Worm (Caenorhabditis elegans): ENCODE data around the gene hif-1.

The hif-1 gene

DNA sequence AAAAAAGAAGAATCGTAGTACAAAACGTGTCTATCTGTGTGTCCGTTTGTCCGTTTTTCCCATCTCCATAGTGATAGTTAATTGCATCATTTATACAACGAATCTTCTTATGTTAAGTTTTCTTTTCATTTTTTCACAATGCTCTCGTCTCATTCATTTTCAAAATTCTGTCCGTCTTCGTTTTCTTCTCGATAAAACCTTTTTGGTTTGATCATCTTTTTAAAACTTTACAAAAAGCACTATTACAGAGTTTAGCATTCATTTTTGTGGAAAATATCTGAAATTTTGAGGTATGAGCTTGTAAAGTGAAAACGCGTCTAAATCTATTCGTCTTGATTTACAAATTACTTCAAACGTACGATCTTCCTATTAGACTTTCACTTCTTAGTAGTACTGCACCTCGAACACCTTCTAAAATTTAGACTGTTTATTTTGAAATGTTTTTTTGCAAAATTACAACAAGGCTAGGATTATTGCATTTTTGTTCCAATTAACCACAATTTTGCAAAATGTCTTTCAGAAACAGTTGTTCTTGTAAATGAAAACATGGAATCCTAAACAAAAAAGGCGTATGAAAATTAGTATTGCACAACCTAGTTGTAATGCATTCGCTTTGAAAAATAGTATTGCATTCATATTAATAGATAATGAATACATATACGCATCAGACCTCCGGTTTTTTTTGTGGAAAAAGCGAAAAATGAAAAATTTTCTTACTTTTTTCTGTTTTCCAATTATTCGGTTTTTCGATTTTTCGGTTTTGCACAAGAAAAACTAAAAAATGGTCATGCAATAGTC is 5.0 kb downstream of the hif-1 start:
- no peak for TF ChIP-seq ztf-23 (GFP tag; IDR thresholded peaks at IDR 0.05)

ce11 chrV:20785848-20786225 is 5.6 kb downstream of the hif-1 start:
- no peak for TF ChIP-seq klf-2 (GFP tag; conservative IDR thresholded peaks at IDR 0.05)
- no peak for TF ChIP-seq cog-1 (tag; optimal IDR thresholded peaks at IDR 0.05)
- TF ChIP-seq ztf-23 (GFP tag; IDR thresholded peaks at IDR 0.05) = no peak
- TF ChIP-seq tab-1 (GFP tag; IDR thresholded peaks at IDR 0.05) = no peak
- no peak for TF ChIP-seq ref-1 (GFP tag; conservative IDR thresholded peaks at IDR 0.05)
- TF ChIP-seq T22C8.4 (GFP tag; IDR thresholded peaks at IDR 0.05) = no peak
- no peak for TF ChIP-seq med-1 (GFP tag; optimal IDR thresholded peaks at IDR 0.05; ENCODE audit: insufficient read depth)
- TF ChIP-seq ztf-29 (GFP tag; IDR thresholded peaks at IDR 0.05) = no peak
- TF ChIP-seq flt-1 (GFP tag; IDR thresholded peaks at IDR 0.05) = no peak

- TF ChIP-seq flt-1 (GFP tag; IDR thresholded peaks at IDR 0.05) = no peak
- no peak for TF ChIP-seq klf-2 (GFP tag; conservative IDR thresholded peaks at IDR 0.05)
Measured at ce11 chrV:20789105-20789504, 8.9 kb downstream of the hif-1 start, which contains the start of gene tpan-1. TSS of gene tpan-1 (plus strand) at chrV:20789502.

- no peak for TF ChIP-seq cog-1 (tag; optimal IDR thresholded peaks at IDR 0.05)
- TF ChIP-seq ztf-29 (GFP tag; IDR thresholded peaks at IDR 0.05) = no peak
- no peak for TF ChIP-seq klf-2 (GFP tag; conservative IDR thresholded peaks at IDR 0.05)
- no peak for TF ChIP-seq ref-1 (GFP tag; conservative IDR thresholded peaks at IDR 0.05)
- no peak for TF ChIP-seq T22C8.4 (GFP tag; IDR thresholded peaks at IDR 0.05)
- no peak for TF ChIP-seq ztf-23 (GFP tag; IDR thresholded peaks at IDR 0.05)
- TF ChIP-seq med-1 (GFP tag; optimal IDR thresholded peaks at IDR 0.05; ENCODE audit: insufficient read depth) = no peak
- TF ChIP-seq flt-1 (GFP tag; IDR thresholded peaks at IDR 0.05) = no peak
Measured at ce11 chrV:20790011-20790410, 9.8 kb downstream of the hif-1 start, which contains the start of gene Y44A6D.1. TSS of gene Y44A6D.1 (minus strand) at chrV:20790033.

- TF ChIP-seq ztf-23 (GFP tag; IDR thresholded peaks at IDR 0.05) = no peak
- no peak for TF ChIP-seq cog-1 (tag; optimal IDR thresholded peaks at IDR 0.05)
- TF ChIP-seq flt-1 (GFP tag; IDR thresholded peaks at IDR 0.05) = no peak
- TF ChIP-seq med-1 (GFP tag; optimal IDR thresholded peaks at IDR 0.05; ENCODE audit: insufficient read depth) = no peak
- no peak for TF ChIP-seq ref-1 (GFP tag; conservative IDR thresholded peaks at IDR 0.05)
- no peak for TF ChIP-seq T22C8.4 (GFP tag; IDR thresholded peaks at IDR 0.05)
- no peak for TF ChIP-seq tab-1 (GFP tag; IDR thresholded peaks at IDR 0.05)
- no peak for TF ChIP-seq klf-2 (GFP tag; conservative IDR thresholded peaks at IDR 0.05)
- no peak for TF ChIP-seq ztf-29 (GFP tag; IDR thresholded peaks at IDR 0.05)
Measured at ce11 chrV:20790616-20791015, 10.4 kb downstream of the hif-1 start.

DNA sequence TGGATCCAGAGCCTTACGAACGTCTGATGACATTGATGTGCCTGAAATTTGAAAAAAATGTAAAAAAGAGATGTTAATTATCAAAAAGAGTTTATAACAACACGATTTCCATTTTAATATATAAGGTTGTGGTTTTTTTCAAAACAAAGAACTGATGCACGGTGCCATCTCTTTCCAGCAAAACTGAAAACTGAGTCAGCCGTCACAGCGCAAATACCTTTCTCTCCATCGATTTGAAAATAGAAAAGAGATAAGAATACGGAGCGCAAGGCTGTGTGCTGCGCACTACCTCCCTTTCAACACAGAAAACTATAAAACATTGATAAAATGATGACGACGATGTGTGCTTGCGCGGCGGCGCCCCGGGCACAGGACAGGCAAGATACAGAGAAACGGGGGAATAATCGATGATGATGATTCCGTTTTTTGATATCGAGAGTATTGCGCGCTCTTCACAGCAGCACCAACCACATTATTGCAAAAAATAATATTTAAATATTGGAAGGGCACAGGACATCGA is 12.2 kb downstream of the hif-1 start, which contains the start of gene Y44A6D.3:
Gene Y44A6D.3, minus strand, starts transcription at position 51 of the 520 bp plus-strand sequence.
- TF ChIP-seq med-1 (GFP tag; optimal IDR thresholded peaks at IDR 0.05; ENCODE audit: insufficient read depth) (no peak), ztf-23 (GFP tag; IDR thresholded peaks at IDR 0.05) (no peak)

DNA sequence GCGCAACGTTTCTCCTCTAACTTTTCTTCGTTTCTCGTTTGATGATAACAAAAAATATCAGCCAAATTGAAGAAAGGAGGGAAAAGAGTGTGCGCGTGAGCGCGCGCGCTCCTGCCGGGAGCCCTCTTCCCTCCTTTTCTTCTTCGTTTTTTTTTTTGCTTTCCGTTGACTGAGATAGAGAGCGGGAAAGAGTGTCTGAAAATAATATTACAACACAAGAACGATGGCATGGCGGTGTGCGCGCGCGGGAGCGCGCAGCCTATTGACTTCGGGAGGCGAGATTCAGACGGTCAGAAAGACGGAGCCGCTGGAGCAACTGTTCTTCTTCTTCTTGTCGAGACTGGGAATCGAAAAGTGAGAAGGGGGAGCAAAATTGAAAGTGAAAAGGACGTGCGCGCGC is 13.6 kb downstream of the hif-1 start:
- TF ChIP-seq flt-1 (GFP tag; IDR thresholded peaks at IDR 0.05) (no peak), T22C8.4 (GFP tag; IDR thresholded peaks at IDR 0.05) (no peak), ref-1 (GFP tag; conservative IDR thresholded peaks at IDR 0.05) (no peak), ztf-23 (GFP tag; IDR thresholded peaks at IDR 0.05) (no peak), cog-1 (tag; optimal IDR thresholded peaks at IDR 0.05) (no peak), tab-1 (GFP tag; IDR thresholded peaks at IDR 0.05) (no peak), med-1 (GFP tag; optimal IDR thresholded peaks at IDR 0.05; ENCODE audit: insufficient read depth) (no peak), ztf-29 (GFP tag; IDR thresholded peaks at IDR 0.05) (no peak), klf-2 (GFP tag; conservative IDR thresholded peaks at IDR 0.05) (no peak)

DNA sequence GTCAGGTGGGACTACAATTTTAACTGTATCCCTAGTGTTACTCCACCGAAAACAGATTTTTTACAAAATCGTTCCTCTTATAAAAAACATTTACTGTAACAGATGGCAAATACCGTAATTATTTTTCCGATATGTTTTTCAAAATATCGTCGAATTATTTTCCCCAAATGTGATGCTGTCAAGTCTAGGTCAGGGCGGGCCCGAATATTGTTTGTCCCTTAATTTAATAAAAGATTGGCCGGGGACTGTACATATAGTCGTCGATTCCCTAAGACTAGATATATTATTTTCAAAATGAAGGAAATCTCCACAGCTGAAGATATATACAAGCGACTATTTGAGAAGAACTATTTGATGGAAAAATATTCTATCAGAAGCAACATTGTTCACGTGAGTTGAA is 17.7 kb downstream of the hif-1 start, which contains the start of gene sdf-9:
Gene sdf-9, plus strand, starts transcription at position 301 of the 400 bp plus-strand sequence.
- TF ChIP-seq klf-2 (GFP tag; conservative IDR thresholded peaks at IDR 0.05) = no peak
- no peak for TF ChIP-seq ztf-29 (GFP tag; IDR thresholded peaks at IDR 0.05)
- TF ChIP-seq ref-1 (GFP tag; conservative IDR thresholded peaks at IDR 0.05) = no peak
- no peak for TF ChIP-seq flt-1 (GFP tag; IDR thresholded peaks at IDR 0.05)
- no peak for TF ChIP-seq med-1 (GFP tag; optimal IDR thresholded peaks at IDR 0.05; ENCODE audit: insufficient read depth)
- TF ChIP-seq T22C8.4 (GFP tag; IDR thresholded peaks at IDR 0.05) = no peak
- TF ChIP-seq cog-1 (tag; optimal IDR thresholded peaks at IDR 0.05) = no peak
- TF ChIP-seq tab-1 (GFP tag; IDR thresholded peaks at IDR 0.05) = no peak
- TF ChIP-seq ztf-23 (GFP tag; IDR thresholded peaks at IDR 0.05) = no peak

- TF ChIP-seq ztf-23 (GFP tag; IDR thresholded peaks at IDR 0.05) = no peak
- no peak for TF ChIP-seq cog-1 (tag; optimal IDR thresholded peaks at IDR 0.05)
Measured at ce11 chrV:20802906-20803305, 22.7 kb downstream of the hif-1 start, which contains the start of gene Y44A6D.5. TSS of gene Y44A6D.5 (minus strand) at chrV:20803006.

DNA sequence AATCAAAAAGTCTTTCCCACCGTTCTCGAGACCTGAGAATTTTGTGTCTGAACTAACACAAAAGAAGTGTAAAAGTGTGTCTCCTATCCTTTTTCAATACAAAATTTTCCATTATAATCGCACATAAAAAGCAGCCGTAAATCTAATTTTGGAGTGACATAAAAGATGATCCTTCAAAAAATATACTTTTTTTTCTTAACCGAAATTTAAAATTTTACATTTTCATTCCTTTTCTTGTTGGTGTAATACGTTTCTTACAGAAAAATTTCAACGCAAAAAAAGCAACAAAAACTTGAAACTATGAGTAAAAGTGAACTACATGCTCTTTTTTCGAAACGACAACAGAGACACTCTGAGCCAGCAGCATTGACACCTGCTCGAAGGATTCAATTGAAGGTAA is 26.8 kb downstream of the hif-1 start, which contains the start of gene Y44A6D.6:
Gene Y44A6D.6, plus strand, starts transcription at position 301 of the 400 bp plus-strand sequence.
- TF ChIP-seq ztf-29 (GFP tag; IDR thresholded peaks at IDR 0.05) (no peak), ref-1 (GFP tag; conservative IDR thresholded peaks at IDR 0.05) (no peak), cog-1 (tag; optimal IDR thresholded peaks at IDR 0.05) (no peak), T22C8.4 (GFP tag; IDR thresholded peaks at IDR 0.05) (no peak), ztf-23 (GFP tag; IDR thresholded peaks at IDR 0.05) (no peak), klf-2 (GFP tag; conservative IDR thresholded peaks at IDR 0.05) (no peak), med-1 (GFP tag; optimal IDR thresholded peaks at IDR 0.05; ENCODE audit: insufficient read depth) (no peak), flt-1 (GFP tag; IDR thresholded peaks at IDR 0.05) (no peak), tab-1 (GFP tag; IDR thresholded peaks at IDR 0.05) (no peak)

Data from whole organism, midembryonic.